Fruit fly (Drosophila melanogaster): ENCODE measurements around the gene CG14435.
A peak's percentile ranks its signal among the peaks of the same experiment; 100 is the strongest.

The CG14435 gene

dm6 chrX:6800726-6801296, 42.9 kb downstream of the CG14435 start (continued):
- TF ChIP-seq Kr (GFP tag; optimal IDR thresholded peaks at IDR 0.05) (no peak), Awh (GFP tag; IDR thresholded peaks at IDR 0.05) (peak; percentile 49; the same call in 1 of the 2 replicates), unpg (GFP tag; optimal IDR thresholded peaks at IDR 0.05) (peak; percentile 54), Lhr (GFP tag; optimal IDR thresholded peaks at IDR 0.05) (peak; percentile 9), CG1832 (GFP tag; optimal IDR thresholded peaks at IDR 0.05) (no peak), corto (GFP tag; optimal IDR thresholded peaks at IDR 0.05) (peak; percentile 4), Dfd (GFP tag; optimal IDR thresholded peaks at IDR 0.05) (no peak), CG12659 (GFP tag; optimal IDR thresholded peaks at IDR 0.05) (peak; percentile 56), CG10959 (GFP tag; IDR thresholded peaks at IDR 0.05) (no peak), sob (GFP tag; IDR thresholded peaks at IDR 0.05) (no peak; the same call in 1 of the 2 replicates), Max (GFP tag; optimal IDR thresholded peaks at IDR 0.05) (no peak), lov (optimal IDR thresholded peaks at IDR 0.05) (no peak), lov (GFP tag; IDR thresholded peaks at IDR 0.05) (no peak), CG10321 (GFP tag; IDR thresholded peaks at IDR 0.05) (no peak), Lpt (GFP tag; optimal IDR thresholded peaks at IDR 0.05) (no peak), psq (GFP tag; optimal IDR thresholded peaks at IDR 0.05) (no peak), zf30C (GFP tag; optimal IDR thresholded peaks at IDR 0.05) (no peak), CG7372 (GFP tag; IDR thresholded peaks at IDR 0.05) (no peak), Hmr (GFP tag; optimal IDR thresholded peaks at IDR 0.05) (peak; percentile 52), Gug (GFP tag; IDR thresholded peaks at IDR 0.05) (no peak), lab (GFP tag; optimal IDR thresholded peaks at IDR 0.05) (peak; percentile 62), Dref (GFP tag; IDR thresholded peaks at IDR 0.05) (no peak), emc (GFP tag; optimal IDR thresholded peaks at IDR 0.05) (no peak), Doc3 (GFP tag; IDR thresholded peaks at IDR 0.05; ENCODE audit: partially characterized antibody) (no peak), fd64A (GFP tag; optimal IDR thresholded peaks at IDR 0.05) (no peak), NFAT (GFP tag; IDR thresholded peaks at IDR 0.05) (no peak; the same call in 1 of the 2 replicates), chinmo (GFP tag; IDR thresholded peaks at IDR 0.05; ENCODE audit: partially characterized antibody) (peak; percentile 82; the same call in 3 of the 4 replicates), CG17328 (GFP tag; IDR thresholded peaks at IDR 0.05) (peak; percentile 67), CG16815 (GFP tag; optimal IDR thresholded peaks at IDR 0.05) (no peak), gsb-n (tag; optimal IDR thresholded peaks at IDR 0.05) (no peak), CG5245 (GFP tag; optimal IDR thresholded peaks at IDR 0.05) (no peak), zen2 (GFP tag; IDR thresholded peaks at IDR 0.05; ENCODE audit: partially characterized antibody) (no peak), Chrac-16 (GFP tag; optimal IDR thresholded peaks at IDR 0.05) (peak; percentile 17), Lim3 (GFP tag; IDR thresholded peaks at IDR 0.05) (no peak), dimm (GFP tag; IDR thresholded peaks at IDR 0.05) (no peak), tll (GFP tag; optimal IDR thresholded peaks at IDR 0.05) (no peak), dmrt11E (tag; optimal IDR thresholded peaks at IDR 0.05) (no peak), nom (GFP tag; optimal IDR thresholded peaks at IDR 0.05) (no peak), CG7928 (GFP tag; optimal IDR thresholded peaks at IDR 0.05) (peak; percentile 23), CG9609 (GFP tag; optimal IDR thresholded peaks at IDR 0.05) (no peak), CG18262 (tag; optimal IDR thresholded peaks at IDR 0.05) (peak; percentile 35), CG4360 (GFP tag; IDR thresholded peaks at IDR 0.05) (no peak), dm (GFP tag; optimal IDR thresholded peaks at IDR 0.05) (no peak), CG8089 (GFP tag; optimal IDR thresholded peaks at IDR 0.05) (no peak), ATbp (GFP tag; optimal IDR thresholded peaks at IDR 0.05) (peak; percentile 17), CG30020 (tag; optimal IDR thresholded peaks at IDR 0.05) (no peak), CG1603 (tag; optimal IDR thresholded peaks at IDR 0.05) (no peak), kni (GFP tag; optimal IDR thresholded peaks at IDR 0.05) (no peak), CG6254 (GFP tag; optimal IDR thresholded peaks at IDR 0.05) (peak; percentile 38), eve (GFP tag; optimal IDR thresholded peaks at IDR 0.05) (peak in 1 of 2 experiments; percentile 15)

Measured in whole organism, embryonic.